Fruit fly (Drosophila melanogaster) whole organism, wandering third instar larva: Measurements from ENCODE around the gene Zasp67.

Source experiments
- CG32264 ChIP-seq: fragments of 200-800 bp; sonication (Bioruptor generic); optimal IDR thresholded peaks from 2 replicates; lab custom pipeline; 2016; ENCODE audit warnings: missing biosample characterization, missing genetic modification characterization
- Dfd ChIP-seq: fragments of >200 bp; optimal IDR thresholded peaks from 2 replicates; lab custom pipeline; 2017; ENCODE audit warnings: missing biosample characterization, missing genetic modification characterization
- Hnf4 ChIP-seq: fragments of 200-800 bp; sonication (Bioruptor generic); optimal IDR thresholded peaks from 2 replicates; lab custom pipeline; 2016; ENCODE audit warnings: missing biosample characterization, mild to moderate bottlenecking, missing genetic modification characterization
- Hr83 ChIP-seq: fragments of 200-300 bp; sonication (Bioruptor generic); optimal IDR thresholded peaks from 2 replicates; lab custom pipeline; 2016; ENCODE audit warnings: missing biosample characterization, mild to moderate bottlenecking, missing genetic modification characterization, moderate library complexity; ENCODE audit not compliant: poor library complexity, severe bottlenecking
- Rel ChIP-seq, 2 experiments: fragments of 200-800 bp; sonication (Bioruptor generic) in 1 of 2; optimal IDR thresholded peaks; 2 replicates in 1 of 2; 3 replicates in 1 of 2; lab custom pipeline; 2016 to 2019; ENCODE audit warnings: mild to moderate bottlenecking in 2 of 2, missing biosample characterization in 2 of 2, missing genetic modification characterization in 2 of 2, moderate library complexity in 1 of 2
- ey ChIP-seq: fragments of 200-800 bp; sonication (Bioruptor generic); optimal IDR thresholded peaks from 2 replicates; lab custom pipeline; 2016; ENCODE audit warnings: missing biosample characterization, missing genetic modification characterization
- foxo ChIP-seq, 2 experiments: fragments of 200-800 bp; sonication (Bioruptor generic); optimal IDR thresholded peaks; 2 replicates in 1 of 2; 3 replicates in 1 of 2; lab custom pipeline; 2016 to 2017; ENCODE audit warnings: missing biosample characterization in 2 of 2, missing genetic modification characterization in 2 of 2
- lola ChIP-seq: fragments of >200 bp; optimal IDR thresholded peaks from 2 replicates; lab custom pipeline; 2017; ENCODE audit warnings: missing biosample characterization, missing genetic modification characterization
- pan ChIP-seq: fragments of >200 bp; optimal IDR thresholded peaks from 2 replicates; lab custom pipeline; 2017
- usp ChIP-seq: fragments of >200 bp; optimal IDR thresholded peaks from 2 replicates; lab custom pipeline; 2017; ENCODE audit warnings: missing biosample characterization, missing genetic modification characterization

- TF ChIP-seq Hr83 (GFP tag; lab: Kevin White, UChicago) (no peak), Rel (GFP tag; optimal IDR thresholded peaks at IDR 0.05; lab: Kevin White, UChicago) (no peak), Rel (tag; optimal IDR thresholded peaks at IDR 0.05; lab: Kevin White, UChicago) (no peak), ey (no peak), Dfd (no peak), foxo (GFP tag; optimal IDR thresholded peaks at IDR 0.05; lab: Kevin White, UChicago) (no peak), CG32264 (GFP tag; lab: Kevin White, UChicago) (no peak), usp (GFP tag; lab: Kevin White, UChicago) (no peak), lola (GFP tag; lab: Kevin White, UChicago) (no peak), Hnf4 (GFP tag; lab: Kevin White, UChicago) (no peak), pan (no peak)
Observed at dm6 chr3L:9824226-9824625, 26.7 kb upstream of the Zasp67 start.
